Fruit fly (Drosophila melanogaster): ENCODE data around the gene path.

DNA sequence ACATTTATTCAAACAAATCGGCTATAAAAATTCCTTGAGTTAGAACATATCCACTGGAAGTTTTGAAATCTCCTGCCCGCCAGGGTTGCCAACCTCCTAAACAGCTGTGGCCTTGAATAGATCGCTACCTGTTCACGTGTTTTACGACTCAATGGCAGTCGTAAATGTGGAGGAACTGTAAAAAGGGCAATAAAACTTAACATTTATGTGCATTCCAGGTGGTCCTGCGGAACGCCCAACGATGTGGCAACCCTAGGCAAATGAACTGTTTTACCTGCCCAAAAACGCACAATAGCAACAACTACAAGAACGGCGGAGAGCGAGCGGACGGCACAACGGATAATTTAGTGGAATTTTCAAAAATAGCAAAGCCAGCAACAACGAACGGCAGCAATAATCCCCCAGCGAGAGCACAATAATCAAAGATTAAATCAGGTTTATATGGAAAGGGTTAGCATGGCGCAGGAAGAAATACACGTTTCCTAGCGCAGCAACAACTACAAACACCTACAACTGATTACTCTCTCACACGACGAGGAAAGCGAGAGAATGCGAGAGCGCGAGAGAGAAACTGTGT is 43.4 kb downstream of the path start:
- TF ChIP-seq EcR (GFP tag; optimal IDR thresholded peaks at IDR 0.05) = no peak
- TF ChIP-seq pan (optimal IDR thresholded peaks at IDR 0.05) = no peak
- TF ChIP-seq Dll (optimal IDR thresholded peaks at IDR 0.05) = no peak
- no peak for TF ChIP-seq psq (optimal IDR thresholded peaks at IDR 0.05)
- TF ChIP-seq CG8478 (optimal IDR thresholded peaks at IDR 0.05) = no peak
- TF ChIP-seq usp (GFP tag; optimal IDR thresholded peaks at IDR 0.05) = no peak
